Worm (Caenorhabditis elegans) whole organism, late embryonic: ENCODE measurements around the gene ZK742.3.

Source experiments
- F13H6.1 ChIP-seq: sonication (generic microtip); optimal IDR thresholded peaks from 2 replicates; lab custom pipeline; 2016; ENCODE audit warnings: missing genetic modification characterization, missing compliant biosample characterization
- K02D7.2 ChIP-seq: sonication (generic microtip); optimal IDR thresholded peaks from 2 replicates; lab custom pipeline; 2017; ENCODE audit warnings: mild to moderate bottlenecking, missing genetic modification characterization, missing compliant biosample characterization
- ama-1 ChIP-seq: fragments of 150-350 bp; optimal IDR thresholded peaks from 2 replicates; lab custom pipeline; 2014
- ceh-30 ChIP-seq: fragments of 150-350 bp; optimal IDR thresholded peaks from 2 replicates; lab custom pipeline; 2014; ENCODE audit warnings: missing biosample characterization, missing genetic modification characterization
- ceh-9 ChIP-seq: sonication (generic microtip); optimal IDR thresholded peaks from 2 replicates; lab custom pipeline; 2016; ENCODE audit warnings: mild to moderate bottlenecking, missing genetic modification characterization, inconsistent platforms, missing compliant biosample characterization
- elt-4 ChIP-seq: sonication (generic microtip); optimal IDR thresholded peaks from 2 replicates; lab custom pipeline; 2016; ENCODE audit warnings: missing genetic modification characterization, missing compliant biosample characterization
- fkh-6 ChIP-seq: sonication (generic microtip); optimal IDR thresholded peaks from 2 replicates; lab custom pipeline; 2016; ENCODE audit warnings: missing genetic modification characterization, missing compliant biosample characterization
- lin-11 ChIP-seq: fragments of 200-800 bp; sonication (Bioruptor generic); optimal IDR thresholded peaks from 2 replicates; lab custom pipeline; 2018; ENCODE audit warnings: mild to moderate bottlenecking, missing genetic modification characterization, missing compliant biosample characterization
- madf-2 ChIP-seq: sonication (generic microtip); optimal IDR thresholded peaks from 2 replicates; lab custom pipeline; 2017; ENCODE audit warnings: missing genetic modification characterization, missing compliant biosample characterization
- nhr-11 ChIP-seq: fragments of 150-350 bp; optimal IDR thresholded peaks from 2 replicates; lab custom pipeline; 2014; ENCODE audit warnings: missing biosample characterization, missing genetic modification characterization
- odd-2 ChIP-seq: sonication (generic microtip); optimal IDR thresholded peaks from 2 replicates; lab custom pipeline; 2017; ENCODE audit warnings: antibody characterized with exemption, mild to moderate bottlenecking, missing genetic modification characterization, missing compliant biosample characterization
- sdc-2 ChIP-seq: sonication (generic microtip); optimal IDR thresholded peaks from 2 replicates; lab custom pipeline; 2016; ENCODE audit warnings: missing genotype, missing genetic modification characterization, missing compliant biosample characterization
- ztf-16 ChIP-seq: sonication (generic microtip); optimal IDR thresholded peaks from 2 replicates; lab custom pipeline; 2017; ENCODE audit warnings: missing genetic modification characterization, missing compliant biosample characterization

- TF ChIP-seq K02D7.2 = no peak
- no peak for TF ChIP-seq nhr-11
- TF ChIP-seq ceh-30 (tag; lab: Kevin White, UChicago) = no peak
- TF ChIP-seq elt-4 (tag; lab: Kevin White, UChicago) = no peak
- no peak for TF ChIP-seq F13H6.1
- TF ChIP-seq fkh-6 (tag; lab: Kevin White, UChicago) = no peak
- no peak for TF ChIP-seq ztf-16
- TF ChIP-seq odd-2 (tag; lab: Kevin White, UChicago) = no peak
- no peak for TF ChIP-seq sdc-2
- no peak for TF ChIP-seq lin-11 (tag; lab: Kevin White, UChicago)
- no peak for TF ChIP-seq ama-1 (lab: Kevin White, UChicago)
- no peak for TF ChIP-seq madf-2 (tag; lab: Kevin White, UChicago)
- no peak for TF ChIP-seq ceh-9 (tag; lab: Kevin White, UChicago)
Measured at ce11 chrV:7853900-7854299, 44.2 kb upstream of the ZK742.3 start.
